Fruit fly (Drosophila melanogaster) whole organism, wandering third instar larva: ENCODE data around the gene CG15169.

Source experiments
- Abd-B ChIP-seq: fragments of >200 bp; optimal IDR thresholded peaks from 2 replicates; lab custom pipeline; 2017; ENCODE audit warnings: missing biosample characterization, missing genetic modification characterization
- CG9705 ChIP-seq: fragments of 200-800 bp; sonication (Bioruptor generic); optimal IDR thresholded peaks from 2 replicates; lab custom pipeline; 2018; ENCODE audit warnings: missing biosample characterization, mild to moderate bottlenecking, missing genetic modification characterization
- CrebA ChIP-seq: fragments of 200-800 bp; sonication (Bioruptor generic); optimal IDR thresholded peaks from 2 replicates; lab custom pipeline; 2016; ENCODE audit warnings: missing biosample characterization, mild to moderate bottlenecking, missing genetic modification characterization, borderline replicate concordance
- Dfd ChIP-seq: fragments of >200 bp; optimal IDR thresholded peaks from 2 replicates; lab custom pipeline; 2017; ENCODE audit warnings: missing biosample characterization, missing genetic modification characterization
- Dif ChIP-seq: fragments of 200-275, 200-300 bp; sonication (Bioruptor generic); optimal IDR thresholded peaks from 2 replicates; lab custom pipeline; 2018; ENCODE audit warnings: missing biosample characterization, missing genetic modification characterization; ENCODE audit not compliant: partially characterized antibody
- GATAd ChIP-seq: sonication (Bioruptor generic); optimal IDR thresholded peaks from 2 replicates; lab custom pipeline; 2016; ENCODE audit warnings: missing biosample characterization, missing genetic modification characterization
- HLH106 ChIP-seq: fragments of 200-800 bp; optimal IDR thresholded peaks from 3 replicates; lab custom pipeline; 2019; ENCODE audit warnings: missing biosample characterization, mild to moderate bottlenecking, missing genetic modification characterization, moderate library complexity
- Hnf4 ChIP-seq: fragments of 200-800 bp; sonication (Bioruptor generic); optimal IDR thresholded peaks from 2 replicates; lab custom pipeline; 2016; ENCODE audit warnings: missing biosample characterization, mild to moderate bottlenecking, missing genetic modification characterization
- Hr78 ChIP-seq: fragments of >200 bp; optimal IDR thresholded peaks from 2 replicates; lab custom pipeline; 2017; ENCODE audit warnings: missing biosample characterization, missing genetic modification characterization
- Hr83 ChIP-seq: fragments of 200-300 bp; sonication (Bioruptor generic); optimal IDR thresholded peaks from 2 replicates; lab custom pipeline; 2016; ENCODE audit warnings: missing biosample characterization, mild to moderate bottlenecking, missing genetic modification characterization, moderate library complexity; ENCODE audit not compliant: poor library complexity, severe bottlenecking
- Jra ChIP-seq: sonication (Bioruptor generic); optimal IDR thresholded peaks from 2 replicates; lab custom pipeline; 2016; ENCODE audit warnings: missing biosample characterization, missing genetic modification characterization
- Mio ChIP-seq: sonication (Bioruptor generic); optimal IDR thresholded peaks from 2 replicates; lab custom pipeline; 2016; ENCODE audit warnings: missing biosample characterization, missing genetic modification characterization
- N ChIP-seq: fragments of >200 bp; optimal IDR thresholded peaks from 2 replicates; lab custom pipeline; 2018; ENCODE audit warnings: missing biosample characterization, missing external identifiers, missing genetic modification characterization
- OdsH ChIP-seq: fragments of 200-800 bp; sonication (Bioruptor generic); optimal IDR thresholded peaks from 2 replicates; lab custom pipeline; 2016; ENCODE audit warnings: missing biosample characterization, mild to moderate bottlenecking, missing genetic modification characterization
- Rel ChIP-seq, 2 experiments: fragments of 200-800 bp; sonication (Bioruptor generic) in 1 of 2; optimal IDR thresholded peaks; 2 replicates in 1 of 2; 3 replicates in 1 of 2; lab custom pipeline; 2016 to 2019; ENCODE audit warnings: mild to moderate bottlenecking in 2 of 2, missing biosample characterization in 2 of 2, missing genetic modification characterization in 2 of 2, moderate library complexity in 1 of 2
- Sp1 ChIP-seq: fragments of 200-800 bp; sonication (Bioruptor generic); optimal IDR thresholded peaks from 3 replicates; lab custom pipeline; 2019; ENCODE audit warnings: missing biosample characterization, mild to moderate bottlenecking, missing genetic modification characterization, moderate library complexity
- br ChIP-seq: fragments of 200-800 bp; sonication (Bioruptor generic); optimal IDR thresholded peaks from 2 replicates; lab custom pipeline; 2016; ENCODE audit warnings: missing biosample characterization, missing genetic modification characterization
- brk ChIP-seq: fragments of 200-800 bp; sonication (Bioruptor generic); optimal IDR thresholded peaks from 2 replicates; lab custom pipeline; 2016; ENCODE audit warnings: missing biosample characterization, mild to moderate bottlenecking, missing genetic modification characterization
- dl ChIP-seq, 2 experiments: fragments of 175-275, 200-275 bp in 1 of 2; fragments of 200-275 bp in 1 of 2; sonication (Bioruptor generic); optimal IDR thresholded peaks; lab custom pipeline; 2018; ENCODE audit warnings: mild to moderate bottlenecking in 2 of 2, missing biosample characterization in 2 of 2, missing genetic modification characterization in 2 of 2, moderate library complexity in 2 of 2; ENCODE audit not compliant: partially characterized antibody in 2 of 2, insufficient read depth in 1 of 2
- dmrt93B ChIP-seq: fragments of 200-800 bp; sonication (Bioruptor generic); optimal IDR thresholded peaks from 2 replicates; lab custom pipeline; 2018; ENCODE audit warnings: missing biosample characterization, mild to moderate bottlenecking, missing genetic modification characterization
- ey ChIP-seq: fragments of 200-800 bp; sonication (Bioruptor generic); optimal IDR thresholded peaks from 2 replicates; lab custom pipeline; 2016; ENCODE audit warnings: missing biosample characterization, missing genetic modification characterization
- foxo ChIP-seq, 2 experiments: fragments of 200-800 bp; sonication (Bioruptor generic); optimal IDR thresholded peaks; 2 replicates in 1 of 2; 3 replicates in 1 of 2; lab custom pipeline; 2016 to 2017; ENCODE audit warnings: missing biosample characterization in 2 of 2, missing genetic modification characterization in 2 of 2
- fru ChIP-seq: fragments of 200-800 bp; sonication (Bioruptor generic); optimal IDR thresholded peaks from 3 replicates; lab custom pipeline; 2016; ENCODE audit warnings: missing biosample characterization, mild to moderate bottlenecking, missing genetic modification characterization
- h ChIP-seq: fragments of 200-800 bp; sonication (Bioruptor generic); optimal IDR thresholded peaks from 3 replicates; lab custom pipeline; 2016; ENCODE audit warnings: missing biosample characterization, mild to moderate bottlenecking, missing genetic modification characterization
- jim ChIP-seq: fragments of 175-275, 200-325 bp; sonication (Bioruptor generic); optimal IDR thresholded peaks from 2 replicates; lab custom pipeline; 2016; ENCODE audit warnings: missing biosample characterization, mild to moderate bottlenecking, missing genetic modification characterization
- lola ChIP-seq: fragments of >200 bp; optimal IDR thresholded peaks from 2 replicates; lab custom pipeline; 2017; ENCODE audit warnings: missing biosample characterization, missing genetic modification characterization
- pan ChIP-seq: fragments of >200 bp; optimal IDR thresholded peaks from 2 replicates; lab custom pipeline; 2017
- psq ChIP-seq: fragments of 200-800 bp; sonication (Bioruptor generic); optimal IDR thresholded peaks from 3 replicates; lab custom pipeline; 2017; ENCODE audit warnings: missing biosample characterization, mild to moderate bottlenecking, missing genetic modification characterization, moderate library complexity
- rgr ChIP-seq: fragments of 200-800 bp; sonication (Bioruptor generic); optimal IDR thresholded peaks from 3 replicates; lab custom pipeline; 2016; ENCODE audit warnings: missing biosample characterization, mild to moderate bottlenecking, missing genetic modification characterization
- sage ChIP-seq: fragments of 200-800 bp; sonication (Bioruptor generic); optimal IDR thresholded peaks from 2 replicates; lab custom pipeline; 2016; ENCODE audit warnings: missing biosample characterization, mild to moderate bottlenecking, missing genetic modification characterization
- sv ChIP-seq: fragments of 200-800 bp; sonication (Bioruptor generic); optimal IDR thresholded peaks from 3 replicates; lab custom pipeline; 2016; ENCODE audit warnings: missing biosample characterization, missing genetic modification characterization
- tai ChIP-seq: sonication (Bioruptor generic); optimal IDR thresholded peaks from 2 replicates; lab custom pipeline; 2016; ENCODE audit warnings: missing biosample characterization, missing genetic modification characterization
- usp ChIP-seq: fragments of >200 bp; optimal IDR thresholded peaks from 2 replicates; lab custom pipeline; 2017; ENCODE audit warnings: missing biosample characterization, missing genetic modification characterization
- woc ChIP-seq: sonication (Bioruptor generic); optimal IDR thresholded peaks from 2 replicates; lab custom pipeline; 2016; ENCODE audit warnings: missing biosample characterization, mild to moderate bottlenecking, missing genetic modification characterization

Gene CG15169

dm6 chr2L:18985201-18986124, 5.4 kb upstream of the CG15169 start:
- TF ChIP-seq Hr78 (GFP tag; lab: Kevin White, UChicago): no peak
- no peak for TF ChIP-seq CG9705
- TF ChIP-seq Dif (GFP tag; lab: Kevin White, UChicago): no peak
- no peak for TF ChIP-seq Jra (GFP tag; lab: Kevin White, UChicago)
- TF ChIP-seq lola (GFP tag; lab: Kevin White, UChicago): no peak
- TF ChIP-seq Abd-B (GFP tag; lab: Kevin White, UChicago): no peak
- no peak for TF ChIP-seq Mio (GFP tag; lab: Kevin White, UChicago)
- TF ChIP-seq dl (GFP tag; optimal IDR thresholded peaks at IDR 0.05; lab: Kevin White, UChicago; ENCODE audit: insufficient read depth in 1 of 2, partially characterized antibody in 2 of 2): no peak
- no peak for TF ChIP-seq brk
- no peak for TF ChIP-seq Sp1 (GFP tag; lab: Kevin White, UChicago)
- TF ChIP-seq rgr (GFP tag; lab: Kevin White, UChicago): no peak
- TF ChIP-seq N (GFP tag; lab: Kevin White, UChicago): no peak
- TF ChIP-seq fru (GFP tag; lab: Kevin White, UChicago): peak; percentile 20
- TF ChIP-seq usp (GFP tag; lab: Kevin White, UChicago): no peak
- no peak for TF ChIP-seq Hnf4
- no peak for TF ChIP-seq woc (GFP tag; lab: Kevin White, UChicago)
- no peak for TF ChIP-seq Rel (GFP tag; optimal IDR thresholded peaks at IDR 0.05; lab: Kevin White, UChicago)
- TF ChIP-seq Rel (tag; optimal IDR thresholded peaks at IDR 0.05; lab: Kevin White, UChicago): no peak
- no peak for TF ChIP-seq ey
- TF ChIP-seq pan: no peak
- no peak for TF ChIP-seq Hr83 (GFP tag; lab: Kevin White, UChicago)
- TF ChIP-seq h (GFP tag; lab: Kevin White, UChicago): peak; percentile 32
- TF ChIP-seq sv (GFP tag; lab: Kevin White, UChicago): no peak
- peak in 1 of 2 experiments; percentile 30 for TF ChIP-seq foxo (GFP tag; optimal IDR thresholded peaks at IDR 0.05; lab: Kevin White, UChicago)
- peak; percentile 42 for TF ChIP-seq HLH106 (tag; lab: Kevin White, UChicago)
- peak; percentile 8 for TF ChIP-seq br (GFP tag; lab: Kevin White, UChicago)
- TF ChIP-seq dmrt93B (GFP tag; lab: Kevin White, UChicago): no peak
- no peak for TF ChIP-seq GATAd (GFP tag; lab: Kevin White, UChicago)
- no peak for TF ChIP-seq jim (GFP tag; lab: Kevin White, UChicago)
- TF ChIP-seq CrebA (GFP tag; lab: Kevin White, UChicago): no peak
- no peak for TF ChIP-seq Dfd
- TF ChIP-seq OdsH (GFP tag; lab: Kevin White, UChicago): peak; percentile 22
- TF ChIP-seq psq: no peak
- TF ChIP-seq, all 38 proteins: peak for 6

dm6 chr2L:18986125-18986498, 4.7 kb upstream of the CG15169 start:
- TF ChIP-seq Dfd: no peak
- TF ChIP-seq dmrt93B (GFP tag; lab: Kevin White, UChicago): no peak
- TF ChIP-seq jim (GFP tag; lab: Kevin White, UChicago): no peak
- no peak for TF ChIP-seq brk
- TF ChIP-seq CrebA (GFP tag; lab: Kevin White, UChicago): no peak
- no peak for TF ChIP-seq tai (GFP tag; lab: Kevin White, UChicago)
- TF ChIP-seq GATAd (GFP tag; lab: Kevin White, UChicago): no peak
- TF ChIP-seq sage: no peak
- no peak for TF ChIP-seq Jra (GFP tag; lab: Kevin White, UChicago)
- no peak for TF ChIP-seq Dif (GFP tag; lab: Kevin White, UChicago)
- TF ChIP-seq HLH106 (tag; lab: Kevin White, UChicago): no peak
- no peak for TF ChIP-seq woc (GFP tag; lab: Kevin White, UChicago)
